Worm (Caenorhabditis elegans) whole organism, L2 larva: ENCODE results near the gene Y66D12A.6.

Source experiments
- C34F6.9 ChIP-seq: fragments of 150-350 bp; optimal IDR thresholded peaks from 2 replicates; lab custom pipeline; 2014; ENCODE audit warnings: missing biosample characterization, missing genetic modification characterization
- F13H6.1 ChIP-seq: sonication (generic microtip); optimal IDR thresholded peaks from 2 replicates; lab custom pipeline; 2016; ENCODE audit warnings: missing genetic modification characterization, missing compliant biosample characterization
- R02D3.7 ChIP-seq: fragments of 150-350 bp; optimal IDR thresholded peaks from 2 replicates; lab custom pipeline; 2014; ENCODE audit warnings: missing biosample characterization, missing genetic modification characterization
- ZK546.5 ChIP-seq: sonication (generic microtip); optimal IDR thresholded peaks from 2 replicates; lab custom pipeline; 2017; ENCODE audit warnings: missing biosample characterization, missing genetic modification characterization
- alr-1 ChIP-seq: fragments of 150-350 bp; optimal IDR thresholded peaks from 2 replicates; lab custom pipeline; 2014; ENCODE audit warnings: missing biosample characterization, missing genetic modification characterization
- ama-1 ChIP-seq: fragments of 150-350 bp; optimal IDR thresholded peaks from 2 replicates; lab custom pipeline; 2018; ENCODE audit warnings: inconsistent platforms
- blmp-1 ChIP-seq: sonication (generic microtip); optimal IDR thresholded peaks from 2 replicates; lab custom pipeline; 2017; ENCODE audit warnings: missing genetic modification characterization, mild to moderate bottlenecking, missing compliant biosample characterization, antibody characterized with exemption, moderate library complexity; ENCODE audit not compliant: insufficient read depth
- ceh-16 ChIP-seq: fragments of 150-350 bp; optimal IDR thresholded peaks from 2 replicates; lab custom pipeline; 2014; ENCODE audit warnings: missing biosample characterization, missing genetic modification characterization
- ceh-82 ChIP-seq: fragments of 150-350 bp; optimal IDR thresholded peaks from 2 replicates; lab custom pipeline; 2014; ENCODE audit warnings: missing biosample characterization, missing genetic modification characterization
- crh-2 ChIP-seq: sonication (generic microtip); optimal IDR thresholded peaks from 2 replicates; lab custom pipeline; 2017; ENCODE audit warnings: missing biosample characterization, missing genetic modification characterization
- dmd-4 ChIP-seq: sonication (generic microtip); optimal IDR thresholded peaks from 2 replicates; lab custom pipeline; 2017; ENCODE audit warnings: missing biosample characterization, missing genetic modification characterization
- egl-27 ChIP-seq: sonication (generic microtip); optimal IDR thresholded peaks from 3 replicates; lab custom pipeline; 2017; ENCODE audit warnings: missing biosample characterization, missing genetic modification reagents, missing genetic modification characterization
- gmeb-1 ChIP-seq: fragments of 150-350 bp; optimal IDR thresholded peaks from 2 replicates; lab custom pipeline; 2014; ENCODE audit warnings: missing biosample characterization, missing genetic modification characterization
- lin-13 ChIP-seq: fragments of 150-350 bp; optimal IDR thresholded peaks from 2 replicates; lab custom pipeline; 2014; ENCODE audit warnings: missing biosample characterization, missing genetic modification reagents, missing genetic modification characterization
- lin-39 ChIP-seq: fragments of 150-350 bp; optimal IDR thresholded peaks from 2 replicates; lab custom pipeline; 2014; ENCODE audit warnings: missing biosample characterization, missing genetic modification reagents, missing genetic modification characterization
- lsy-2 ChIP-seq, 2 experiments: fragments of 150-350 bp in 1 of 2; sonication (generic microtip) in 1 of 2; optimal IDR thresholded peaks; 2 replicates each; lab custom pipeline; 2014 to 2017; ENCODE audit warnings: missing biosample characterization in 2 of 2, missing genetic modification characterization in 2 of 2
- mab-5 ChIP-seq: fragments of 150-350 bp; optimal IDR thresholded peaks from 2 replicates; lab custom pipeline; 2014; ENCODE audit warnings: missing biosample characterization, missing genetic modification characterization
- mbf-1 ChIP-seq: sonication (generic microtip); optimal IDR thresholded peaks from 2 replicates; lab custom pipeline; 2017; ENCODE audit warnings: missing biosample characterization, missing genetic modification characterization
- mdl-1 ChIP-seq, 2 experiments: fragments of 150-350 bp in 1 of 2; sonication (generic microtip) in 1 of 2; optimal IDR thresholded peaks; 2 replicates each; lab custom pipeline; 2017; ENCODE audit warnings: missing biosample characterization in 2 of 2, missing genetic modification characterization in 2 of 2
- nhr-10 ChIP-seq: sonication (generic microtip); optimal IDR thresholded peaks from 2 replicates; lab custom pipeline; 2017; ENCODE audit warnings: missing biosample characterization, missing genetic modification characterization
- nhr-12 ChIP-seq: fragments of 150-350 bp; optimal IDR thresholded peaks from 2 replicates; lab custom pipeline; 2014; ENCODE audit warnings: missing biosample characterization, missing genetic modification characterization
- nhr-129 ChIP-seq: fragments of 150-350 bp; optimal IDR thresholded peaks from 2 replicates; lab custom pipeline; 2014; ENCODE audit warnings: missing biosample characterization, missing genetic modification characterization
- nhr-23 ChIP-seq: fragments of 150-350 bp; optimal IDR thresholded peaks from 2 replicates; lab custom pipeline; 2014; ENCODE audit warnings: missing biosample characterization, missing genetic modification reagents, missing genetic modification characterization
- nhr-25 ChIP-seq: fragments of 150-350 bp; sonication (generic microtip); optimal IDR thresholded peaks from 3 replicates; lab custom pipeline; 2014; ENCODE audit warnings: missing biosample characterization, missing genetic modification characterization
- sem-4 ChIP-seq: fragments of 150-350 bp; optimal IDR thresholded peaks from 2 replicates; lab custom pipeline; 2014; ENCODE audit warnings: missing biosample characterization, missing genetic modification reagents, missing genetic modification characterization
- skn-1 ChIP-seq: sonication (generic microtip); optimal IDR thresholded peaks from 2 replicates; lab custom pipeline; 2017; ENCODE audit warnings: missing biosample characterization, missing genetic modification characterization
- sma-3 ChIP-seq: sonication (generic microtip); optimal IDR thresholded peaks from 2 replicates; lab custom pipeline; 2016; ENCODE audit warnings: missing genetic modification reagents, missing genetic modification characterization, missing compliant biosample characterization
- sma-9 ChIP-seq, 2 experiments: fragments of 150-350 bp in 1 of 2; sonication (generic microtip) in 1 of 2; optimal IDR thresholded peaks; 2 replicates each; lab custom pipeline; 2014 to 2016; ENCODE audit warnings: missing genetic modification characterization in 2 of 2, mild to moderate bottlenecking in 1 of 2, missing biosample characterization in 1 of 2, missing compliant biosample characterization in 1 of 2, missing genetic modification reagents in 1 of 2, moderate library complexity in 1 of 2
- snpc-4 ChIP-seq: fragments of 150-350 bp; optimal IDR thresholded peaks from 2 replicates; lab custom pipeline; 2014; ENCODE audit warnings: missing biosample characterization, missing genetic modification characterization
- unc-39 ChIP-seq: fragments of 150-350 bp; optimal IDR thresholded peaks from 2 replicates; lab custom pipeline; 2014; ENCODE audit warnings: missing biosample characterization, missing genetic modification characterization
- unc-55 ChIP-seq: fragments of 150-350 bp; sonication (generic microtip); optimal IDR thresholded peaks from 3 replicates; lab custom pipeline; 2014; ENCODE audit warnings: missing biosample characterization, missing genetic modification reagents, missing genetic modification characterization
- ztf-1 ChIP-seq: fragments of 200-800 bp; sonication (Bioruptor generic); conservative IDR thresholded peaks from 2 replicates; pipeline ENCODE4 v1.3.6; 2022; ENCODE audit warnings: missing genetic modification characterization, missing compliant biosample characterization

The Y66D12A.6 gene

DNA sequence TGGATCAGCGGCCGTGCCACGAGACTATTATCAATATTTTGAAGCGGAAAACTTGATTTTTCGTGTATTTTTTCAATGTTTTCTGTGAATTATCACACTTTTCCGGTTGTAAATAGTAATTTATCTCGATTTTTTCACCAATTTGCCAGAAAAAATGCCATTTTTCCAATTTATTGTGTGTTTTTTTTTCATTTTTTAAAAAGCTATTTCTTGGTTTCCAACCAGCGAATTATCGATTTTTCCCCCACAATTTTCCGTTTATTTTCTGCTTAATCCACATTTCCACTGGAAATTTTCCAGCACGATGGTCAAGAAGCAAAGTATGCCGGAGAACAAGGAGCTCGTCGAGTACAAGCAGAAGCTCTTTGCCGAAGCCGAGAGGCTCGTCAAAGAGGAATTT, 13.4 kb downstream of the Y66D12A.6 start, which contains the start of gene psme-3:
Gene psme-3, plus strand, starts transcription at position 301 of the 400 bp plus-strand sequence.
- no peak for TF ChIP-seq snpc-4 (tag; lab: Kevin White, UChicago)
- no peak for TF ChIP-seq lin-13 (GFP tag; lab: Kevin White, UChicago)
- TF ChIP-seq dmd-4: no peak
- TF ChIP-seq ama-1 (lab: Kevin White, UChicago): no peak
- TF ChIP-seq ceh-82: no peak
- TF ChIP-seq mbf-1 (tag; lab: Kevin White, UChicago): no peak
- no peak for TF ChIP-seq sem-4 (tag; lab: Kevin White, UChicago)

- peak; percentile 62 for TF ChIP-seq unc-55 (GFP tag; lab: Kevin White, UChicago)
- peak; percentile 34 for TF ChIP-seq nhr-129
- no peak for TF ChIP-seq mdl-1 (tag; optimal IDR thresholded peaks at IDR 0.05; lab: Kevin White, UChicago)
- TF ChIP-seq R02D3.7 (tag; lab: Kevin White, UChicago): no peak
- TF ChIP-seq C34F6.9: peak; percentile 52
- TF ChIP-seq alr-1 (tag; lab: Kevin White, UChicago): no peak
- peak; percentile 96 for TF ChIP-seq gmeb-1 (tag; lab: Kevin White, UChicago)
- peak; percentile 22 for TF ChIP-seq lin-13 (GFP tag; lab: Kevin White, UChicago)
- peak in 1 of 2 experiments; percentile 54 for TF ChIP-seq lsy-2 (tag; optimal IDR thresholded peaks at IDR 0.05; lab: Kevin White, UChicago)
Measured at ce11 chrIII:11565602-11566001, 15.6 kb downstream of the Y66D12A.6 start, which contains the start of gene Y66D12A.10. Y66D12A.10 (plus strand) TSS chrIII:11565874.

DNA sequence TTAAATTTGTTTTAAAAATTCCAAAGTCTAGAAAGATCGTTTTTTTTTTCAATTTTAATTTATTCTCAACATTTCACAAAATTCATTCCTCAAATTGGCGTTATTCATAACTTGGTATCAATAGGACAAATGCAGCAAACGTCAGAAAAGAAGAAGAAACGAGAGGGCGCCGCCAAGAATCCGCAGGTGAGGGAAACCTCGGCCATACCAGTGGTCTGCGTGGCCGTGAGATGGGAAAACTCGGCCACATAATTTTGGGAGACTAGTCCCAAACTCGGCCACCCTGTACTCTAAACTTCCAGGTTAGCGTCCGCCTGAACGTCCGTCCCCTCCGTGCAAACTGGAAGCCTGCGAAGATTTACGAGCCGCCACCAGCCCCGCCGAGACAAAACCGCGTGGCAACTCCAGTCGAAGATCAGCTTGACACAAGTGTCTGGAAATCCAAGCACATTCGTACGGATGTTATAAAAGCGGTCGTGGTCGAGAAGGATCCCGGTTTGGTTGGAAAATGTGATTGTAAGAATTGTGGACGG, 17.7 kb downstream of the Y66D12A.6 start, which contains the start of gene Y66D12A.11:
Gene Y66D12A.11, plus strand, starts transcription at position 51 of the 533 bp plus-strand sequence.
- TF ChIP-seq skn-1 (tag; lab: Kevin White, UChicago): no peak
- no peak for TF ChIP-seq nhr-23 (tag; lab: Kevin White, UChicago)
- TF ChIP-seq lin-39 (tag; lab: Kevin White, UChicago): no peak
- no peak for TF ChIP-seq mbf-1 (tag; lab: Kevin White, UChicago)
- TF ChIP-seq nhr-12 (tag; lab: Kevin White, UChicago): no peak
- TF ChIP-seq ceh-82: no peak

ce11 chrIII:11561597-11561996, 19.6 kb downstream of the Y66D12A.6 start:
- TF ChIP-seq ceh-16 (tag; lab: Kevin White, UChicago) (no peak), nhr-23 (tag; lab: Kevin White, UChicago) (no peak)
- TF ChIP-seq, all 48 proteins: peak for 0

DNA sequence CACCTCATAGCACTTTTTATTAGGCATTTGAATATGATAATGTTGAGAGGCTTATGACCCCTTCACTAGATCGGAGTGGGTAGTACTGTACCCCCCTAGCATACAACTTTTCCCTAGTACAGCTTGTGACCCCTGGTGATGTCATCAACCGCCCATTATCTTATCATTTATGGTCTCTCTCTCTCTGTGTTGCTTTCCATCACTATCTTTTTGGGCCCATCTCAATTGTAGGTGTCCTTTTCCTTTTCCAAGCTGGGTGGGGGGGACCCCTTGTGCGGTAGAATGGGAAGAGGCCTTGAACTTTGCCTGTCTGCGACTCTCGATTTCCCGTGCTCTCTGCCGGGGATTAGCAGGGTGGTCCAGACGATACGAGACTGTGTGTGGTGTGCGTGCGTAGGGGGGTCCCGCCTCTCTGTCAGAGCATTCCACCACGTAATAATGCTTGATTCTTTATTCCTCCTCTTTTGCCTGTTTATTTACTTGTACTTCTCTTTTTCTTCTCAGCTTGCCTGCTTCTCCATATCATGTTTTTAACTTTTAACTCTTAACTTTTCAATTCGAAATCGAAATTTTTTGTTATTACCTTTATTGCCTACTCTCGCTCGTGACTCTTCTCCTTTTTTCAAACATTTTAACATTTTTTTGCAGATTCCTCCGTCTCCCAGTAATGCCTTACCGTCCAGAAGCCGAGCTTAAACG, 20.5 kb downstream of the Y66D12A.6 start, which contains the start of gene ztf-29:
Gene ztf-29, plus strand, starts transcription at position 649 of the 699 bp plus-strand sequence.
- no peak for TF ChIP-seq nhr-23 (tag; lab: Kevin White, UChicago)
- TF ChIP-seq egl-27 (tag; lab: Kevin White, UChicago): no peak
- TF ChIP-seq mab-5: no peak
- no peak for TF ChIP-seq unc-39 (tag; lab: Kevin White, UChicago)
- no peak for TF ChIP-seq nhr-129
- no peak for TF ChIP-seq sem-4 (tag; lab: Kevin White, UChicago)
- TF ChIP-seq ztf-1 (GFP tag; lab: Robert Waterston, UW): no peak
- TF ChIP-seq crh-2 (tag; lab: Kevin White, UChicago): no peak
- TF ChIP-seq dmd-4: no peak
- no peak for TF ChIP-seq nhr-10 (tag; lab: Kevin White, UChicago)
- no peak for TF ChIP-seq nhr-25
- TF ChIP-seq F13H6.1 (tag; lab: Kevin White, UChicago): no peak

DNA sequence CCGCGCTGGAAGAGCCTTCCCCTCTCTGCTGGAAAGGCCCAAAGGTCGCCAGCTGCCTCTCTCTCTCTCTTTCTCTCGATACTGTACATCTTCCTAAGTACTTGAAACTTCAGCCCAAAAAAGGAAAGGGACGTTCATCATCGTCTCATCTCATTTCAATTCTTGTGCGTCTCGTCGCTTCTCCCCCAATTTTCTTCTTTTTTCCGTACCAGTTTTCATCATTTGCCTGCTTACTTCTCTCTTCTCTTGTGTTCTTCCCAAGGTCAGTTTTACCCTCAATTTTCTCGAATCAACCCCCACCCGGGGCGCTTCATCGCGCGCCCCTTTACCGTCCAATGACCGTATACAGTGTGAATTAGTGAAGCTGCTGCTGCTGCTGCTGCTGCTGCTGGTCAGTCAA, 21.5 kb downstream of the Y66D12A.6 start:
- TF ChIP-seq R02D3.7 (tag; lab: Kevin White, UChicago) (no peak), lin-13 (GFP tag; lab: Kevin White, UChicago) (no peak), sma-9 (GFP tag; optimal IDR thresholded peaks at IDR 0.05; lab: Kevin White, UChicago) (no peak), sma-9 (tag; optimal IDR thresholded peaks at IDR 0.05; lab: Kevin White, UChicago) (no peak), mdl-1 (tag; optimal IDR thresholded peaks at IDR 0.05; lab: Kevin White, UChicago) (no peak), ZK546.5 (tag; lab: Kevin White, UChicago) (no peak), sma-3 (GFP tag; lab: Kevin White, UChicago) (no peak), nhr-25 (peak; percentile 62), nhr-10 (tag; lab: Kevin White, UChicago) (no peak), gmeb-1 (tag; lab: Kevin White, UChicago) (no peak), blmp-1 (tag; lab: Kevin White, UChicago) (peak; percentile 6)
